Worm (Caenorhabditis elegans): ENCODE measurements around the gene ftn-1.

DNA sequence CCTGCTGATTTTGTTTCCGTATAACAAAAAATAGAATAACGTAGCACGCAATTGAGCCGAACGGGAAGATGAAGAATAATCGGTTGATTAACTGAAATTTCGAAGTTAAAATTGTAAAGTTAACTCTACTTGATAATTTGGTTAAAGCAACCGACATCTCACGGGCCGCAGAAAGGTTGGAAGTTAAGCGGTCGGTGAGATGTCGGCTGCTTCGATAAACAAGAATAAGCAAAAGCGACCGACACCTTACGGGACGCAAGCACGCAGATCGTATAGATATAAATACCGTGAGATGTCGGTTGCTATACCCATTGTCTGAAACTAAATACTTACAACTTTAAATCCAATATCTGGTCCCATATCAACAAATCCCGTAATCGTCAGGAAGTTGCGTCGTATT lies 47.8 kb upstream of the ftn-1 start:
- TF ChIP-seq unc-62 (GFP tag; optimal IDR thresholded peaks at IDR 0.05) (no peak), elt-3 (tag; optimal IDR thresholded peaks at IDR 0.05) (no peak), nhr-12 (tag; optimal IDR thresholded peaks at IDR 0.05) (no peak), snpc-4 (tag; optimal IDR thresholded peaks at IDR 0.05) (no peak), tbx-8 (GFP tag; optimal IDR thresholded peaks at IDR 0.05) (no peak), mls-2 (tag; optimal IDR thresholded peaks at IDR 0.05) (no peak), pha-4 (tag; optimal IDR thresholded peaks at IDR 0.05) (no peak), ham-2 (GFP tag; optimal IDR thresholded peaks at IDR 0.05) (no peak), hlh-1 (tag; optimal IDR thresholded peaks at IDR 0.05) (no peak), lin-32 (GFP tag; optimal IDR thresholded peaks at IDR 0.05) (no peak)
